Worm (Caenorhabditis elegans): ENCODE measurements around the gene T05A8.8.

DNA sequence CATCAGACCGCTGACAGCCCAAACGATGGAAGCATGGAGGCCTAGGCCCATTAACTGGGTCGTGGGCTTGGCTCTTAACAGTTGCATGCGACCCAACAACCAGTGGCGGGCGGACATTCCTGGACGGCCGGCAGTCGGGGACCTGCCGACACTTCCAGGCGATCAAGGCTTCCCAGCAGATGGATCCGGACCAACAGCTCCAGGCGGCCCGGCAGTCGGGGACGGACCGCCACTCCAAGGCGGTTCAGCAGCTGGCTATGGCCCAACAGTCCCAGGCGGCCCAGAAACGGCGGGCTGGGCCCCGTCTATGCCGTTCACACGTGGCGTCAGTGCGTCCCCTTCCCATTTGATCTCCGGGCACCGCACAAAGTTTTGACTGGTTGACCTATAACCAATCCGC is 4.9 kb downstream of the T05A8.8 start:
- TF ChIP-seq tab-1 (GFP tag; IDR thresholded peaks at IDR 0.05) (no peak), flt-1 (GFP tag; IDR thresholded peaks at IDR 0.05) (no peak), cog-1 (tag; optimal IDR thresholded peaks at IDR 0.05) (no peak), klf-2 (GFP tag; conservative IDR thresholded peaks at IDR 0.05) (no peak), med-1 (GFP tag; optimal IDR thresholded peaks at IDR 0.05; ENCODE audit: insufficient read depth) (no peak), ref-1 (GFP tag; conservative IDR thresholded peaks at IDR 0.05) (no peak), T22C8.4 (GFP tag; IDR thresholded peaks at IDR 0.05) (no peak), ztf-29 (GFP tag; IDR thresholded peaks at IDR 0.05) (no peak), ztf-23 (GFP tag; IDR thresholded peaks at IDR 0.05) (no peak)
